Worm (Caenorhabditis elegans): Measurements from ENCODE around the gene nhr-248.

The nhr-248 gene

DNA sequence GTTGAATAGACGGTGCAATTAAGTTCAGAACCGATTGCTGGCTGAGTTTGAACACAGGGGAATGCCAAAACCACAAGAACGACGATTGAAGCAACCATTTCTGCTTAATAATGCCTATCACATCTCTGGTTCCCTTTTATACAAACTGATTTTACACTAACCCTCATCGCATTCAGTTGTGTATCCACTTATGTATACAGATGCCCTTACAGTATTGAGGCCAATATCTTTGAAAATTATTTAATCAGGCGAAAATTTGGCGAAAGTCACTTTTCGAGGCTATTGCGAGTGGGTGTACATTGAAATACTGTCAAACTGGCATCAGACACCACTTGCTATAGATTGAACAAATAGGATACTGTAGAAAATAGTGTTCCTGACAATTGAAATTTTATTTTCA lies 5.8 kb downstream of the nhr-248 start, which contains the start of the genes ZK218.3 and ZK218.4:
Gene ZK218.3 (minus strand): TSS at position 101 of the 400 bp plus-strand sequence.
Gene ZK218.4 (plus strand): TSS at position 186 of the 400 bp plus-strand sequence.
- no peak for TF ChIP-seq isw-1 (GFP tag; IDR thresholded peaks at IDR 0.05)
- no peak for TF ChIP-seq efl-1 (optimal IDR thresholded peaks at IDR 0.05)
- peak in 1 of 2 experiments; percentile 34 for TF ChIP-seq efl-1 (GFP tag; optimal IDR thresholded peaks at IDR 0.05 in 1 of 2)

DNA sequence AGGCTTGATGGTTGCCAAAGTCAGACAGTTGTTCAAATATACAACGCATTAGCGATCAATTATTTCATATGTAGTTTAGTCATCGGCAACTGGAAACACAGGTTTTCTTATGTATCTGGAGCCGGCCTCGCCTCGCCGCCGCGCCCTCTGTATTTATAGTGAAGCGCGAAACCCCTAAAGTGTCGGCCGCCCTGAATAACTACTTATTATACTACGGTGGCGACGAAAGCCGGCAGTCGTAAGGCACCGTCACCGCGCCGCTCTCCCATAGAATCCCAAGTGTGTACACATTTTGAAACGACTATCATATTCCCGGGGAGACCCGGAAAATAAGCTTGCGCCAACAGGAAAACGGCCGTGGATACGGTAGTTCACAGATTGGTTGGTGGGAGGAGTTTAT lies 9.9 kb downstream of the nhr-248 start:
- TF ChIP-seq zag-1 (tag; optimal IDR thresholded peaks at IDR 0.05) (no peak), unc-62 (GFP tag; optimal IDR thresholded peaks at IDR 0.05) (no peak), efl-1 (optimal IDR thresholded peaks at IDR 0.05) (no peak), efl-1 (GFP tag; optimal IDR thresholded peaks at IDR 0.05 in 1 of 2) (no peak), ceh-88 (GFP tag; IDR thresholded peaks at IDR 0.05) (no peak), xbp-1 (tag; optimal IDR thresholded peaks at IDR 0.05) (no peak), ceh-90 (tag; optimal IDR thresholded peaks at IDR 0.05) (no peak), pag-3 (tag; optimal IDR thresholded peaks at IDR 0.05; ENCODE audit: borderline replicate concordance, insufficient read depth) (no peak), skn-1 (tag; optimal IDR thresholded peaks at IDR 0.05) (no peak)

DNA sequence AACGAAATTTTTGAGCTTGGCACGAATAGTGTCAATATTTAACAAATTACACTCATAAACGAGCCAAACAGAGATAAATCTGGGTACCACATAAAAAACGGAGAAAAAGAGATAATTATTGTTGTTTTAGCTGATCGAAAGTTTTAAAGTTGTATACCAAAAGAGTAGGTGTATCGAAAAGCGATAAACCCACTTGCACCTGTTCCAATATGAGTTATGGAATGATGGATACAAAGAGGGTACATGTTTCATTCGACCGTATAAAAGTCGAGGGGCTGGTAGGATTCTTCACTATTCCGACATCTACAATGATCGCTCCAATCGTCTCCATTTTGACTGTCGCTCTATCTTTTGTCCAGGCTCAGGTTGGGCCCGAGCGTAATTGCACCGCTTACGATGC lies 12.2 kb downstream of the nhr-248 start, which contains the start of gene ZK218.1:
Gene ZK218.1 (plus strand): TSS at position 301 of the 400 bp plus-strand sequence.
- no peak for TF ChIP-seq efl-1 (optimal IDR thresholded peaks at IDR 0.05)
- peak in 1 of 2 experiments; percentile 35 for TF ChIP-seq efl-1 (GFP tag; optimal IDR thresholded peaks at IDR 0.05 in 1 of 2)
- TF ChIP-seq snu-23 (GFP tag; optimal IDR thresholded peaks at IDR 0.05) = no peak

DNA sequence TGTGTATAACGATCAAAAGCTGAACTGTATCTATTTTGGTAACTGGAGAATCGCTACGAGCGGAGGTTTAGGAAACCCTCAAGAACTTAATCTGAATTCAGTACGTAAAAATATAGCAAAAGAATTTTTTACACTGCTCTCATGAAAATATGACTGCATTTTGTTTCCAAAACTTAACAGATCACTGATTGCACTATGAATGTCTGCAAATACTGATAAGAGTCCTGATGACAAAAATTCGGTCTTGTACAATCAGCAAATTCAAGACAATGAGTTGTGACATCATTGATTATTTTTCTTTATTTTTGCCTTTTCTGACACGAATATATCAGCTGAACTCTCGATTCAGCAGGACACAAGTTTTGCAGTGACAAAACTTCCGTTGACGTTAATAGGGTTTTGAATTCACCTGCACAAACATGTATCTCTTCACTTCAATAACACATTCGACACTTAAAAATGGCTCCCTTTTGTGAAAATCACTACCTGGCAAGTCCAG lies 14.4 kb downstream of the nhr-248 start, which contains the start of gene srh-237:
Gene srh-237 (plus strand): TSS at position 449 of the 499 bp plus-strand sequence.
- TF ChIP-seq sup-37 (GFP tag; optimal IDR thresholded peaks at IDR 0.05) = no peak
- TF ChIP-seq ceh-88 (GFP tag; IDR thresholded peaks at IDR 0.05) = no peak
- TF ChIP-seq lin-14 (GFP tag; optimal IDR thresholded peaks at IDR 0.05) = no peak
- TF ChIP-seq hlh-17 (GFP tag; optimal IDR thresholded peaks at IDR 0.05; ENCODE audit: borderline replicate concordance) = no peak
- peak; percentile 74 for TF ChIP-seq elt-2 (tag; optimal IDR thresholded peaks at IDR 0.05)

DNA sequence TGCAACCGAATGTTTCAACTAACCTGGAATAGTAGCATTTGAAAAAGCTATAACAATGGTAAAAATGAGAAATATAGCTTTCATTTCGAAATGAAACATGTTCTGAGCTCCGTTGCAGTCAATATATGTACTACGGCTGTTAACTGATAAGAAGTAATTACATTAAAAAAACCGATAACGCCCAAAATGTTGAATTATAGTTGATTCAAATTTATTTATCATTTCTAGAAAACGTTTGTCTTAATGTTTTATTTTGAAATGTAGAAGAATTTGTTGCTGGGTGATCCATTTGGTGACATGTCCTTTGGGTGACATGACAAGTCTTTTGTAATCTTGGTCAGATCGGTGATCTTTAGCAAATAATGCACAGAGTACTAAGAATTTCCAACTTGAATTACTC lies 15.1 kb downstream of the nhr-248 start, which contains the start of gene T05E12.6:
Gene T05E12.6 (minus strand): TSS at position 101 of the 400 bp plus-strand sequence.
- no peak for TF ChIP-seq zag-1 (tag; optimal IDR thresholded peaks at IDR 0.05)
- TF ChIP-seq ama-1 (optimal IDR thresholded peaks at IDR 0.05) = no peak
- TF ChIP-seq mep-1 (tag; optimal IDR thresholded peaks at IDR 0.05) = no peak
- TF ChIP-seq ztf-11 (tag; optimal IDR thresholded peaks at IDR 0.05) = no peak
- no peak for TF ChIP-seq skn-1 (tag; optimal IDR thresholded peaks at IDR 0.05)
- no peak for TF ChIP-seq snu-23 (GFP tag; optimal IDR thresholded peaks at IDR 0.05)
- no peak for TF ChIP-seq C16A3.4 (tag; optimal IDR thresholded peaks at IDR 0.05)
- TF ChIP-seq jun-1 (tag; optimal IDR thresholded peaks at IDR 0.05) = no peak
- TF ChIP-seq nhr-85 (tag) = no peak

DNA sequence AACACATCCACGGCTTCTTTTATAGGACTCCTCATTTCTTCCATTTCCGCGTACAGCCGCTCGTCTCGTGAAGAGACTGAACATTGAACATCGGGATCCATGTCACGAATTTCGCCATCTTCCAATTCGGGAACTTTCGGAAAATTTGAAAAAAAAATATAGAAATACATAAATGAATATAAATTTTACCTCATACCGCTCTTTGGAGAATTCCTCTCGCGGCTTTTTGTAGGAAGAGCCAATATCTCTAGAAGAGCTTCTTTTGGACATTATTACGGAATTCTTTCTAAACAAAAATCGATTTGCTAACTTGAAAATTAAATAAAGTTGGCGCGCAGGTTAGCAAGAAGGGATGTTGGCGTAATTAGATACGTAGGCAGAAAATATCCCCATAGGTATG lies 21.7 kb downstream of the nhr-248 start, which contains the start of gene T05E12.9:
Gene T05E12.9 (minus strand): TSS at position 101 of the 400 bp plus-strand sequence.
- no peak for TF ChIP-seq unc-98 (GFP tag; IDR thresholded peaks at IDR 0.05)
- TF ChIP-seq nhr-47 (tag; optimal IDR thresholded peaks at IDR 0.05) = no peak
- TF ChIP-seq skn-1 (tag; optimal IDR thresholded peaks at IDR 0.05) = no peak
- TF ChIP-seq rnt-1 (tag; optimal IDR thresholded peaks at IDR 0.05) = no peak
- no peak for TF ChIP-seq lin-39 (tag; optimal IDR thresholded peaks at IDR 0.05)
- TF ChIP-seq ceh-63 (GFP tag; optimal IDR thresholded peaks at IDR 0.05) = no peak
- no peak for TF ChIP-seq pag-3 (tag; optimal IDR thresholded peaks at IDR 0.05; ENCODE audit: borderline replicate concordance, insufficient read depth)
- TF ChIP-seq mdl-1 (tag; optimal IDR thresholded peaks at IDR 0.05) = no peak
- TF ChIP-seq nhr-28 (tag; optimal IDR thresholded peaks at IDR 0.05) = no peak
- TF ChIP-seq mep-1 (tag; optimal IDR thresholded peaks at IDR 0.05) = no peak
- TF ChIP-seq egl-27 (tag; optimal IDR thresholded peaks at IDR 0.05) = no peak
- no peak for TF ChIP-seq C34B4.2 (tag; optimal IDR thresholded peaks at IDR 0.05)
- TF ChIP-seq ets-5 (GFP tag; IDR thresholded peaks at IDR 0.05) = no peak
- no peak for TF ChIP-seq nhr-77 (tag; optimal IDR thresholded peaks at IDR 0.05)
- TF ChIP-seq C04F5.9 (tag; optimal IDR thresholded peaks at IDR 0.05) = no peak
- no peak for TF ChIP-seq hlh-4 (tag; optimal IDR thresholded peaks at IDR 0.05)
- no peak for TF ChIP-seq swsn-7 (tag; optimal IDR thresholded peaks at IDR 0.05)
- no peak for TF ChIP-seq snpc-4 (tag; optimal IDR thresholded peaks at IDR 0.05)
